Fruit fly (Drosophila melanogaster) whole organism, embryonic: ENCODE measurements around the gene Pex14.

Source experiments
- Asciz ChIP-seq: fragments of 200-800 bp; sonication (Bioruptor generic); optimal IDR thresholded peaks from 2 replicates; lab custom pipeline; 2017; ENCODE audit warnings: missing biosample characterization, mild to moderate bottlenecking, missing genetic modification characterization, missing genetic modification reagents
- Bteb2 ChIP-seq: fragments of 200-800 bp; sonication (Bioruptor generic); optimal IDR thresholded peaks from 2 replicates; lab custom pipeline; 2016; ENCODE audit warnings: missing biosample characterization, missing genetic modification characterization
- CG10431 ChIP-seq: fragments of 200-800 bp; sonication (Bioruptor generic); optimal IDR thresholded peaks from 3 replicates; lab custom pipeline; 2018; ENCODE audit warnings: missing biosample characterization, mild to moderate bottlenecking, missing genetic modification characterization
- CG10654 ChIP-seq: fragments of 200-800 bp; sonication (Bioruptor generic); optimal IDR thresholded peaks from 2 replicates; lab custom pipeline; 2016; ENCODE audit warnings: missing biosample characterization, missing genetic modification characterization
- CG11456 ChIP-seq: fragments of 200-800 bp; sonication (Bioruptor generic); IDR thresholded peaks from 3 replicates; pipeline ENCODE4 v1.3.6; 2022; ENCODE audit warnings: missing biosample characterization, missing genetic modification characterization
- CG1233 ChIP-seq: fragments of 200-800 bp; sonication (Bioruptor generic); optimal IDR thresholded peaks from 4 replicates; lab custom pipeline; 2018; ENCODE audit warnings: missing biosample characterization, mild to moderate bottlenecking, missing genetic modification characterization
- CG12391 ChIP-seq: fragments of 200-800 bp; sonication (Bioruptor generic); optimal IDR thresholded peaks from 3 replicates; lab custom pipeline; 2018; ENCODE audit warnings: missing biosample characterization, mild to moderate bottlenecking, missing genetic modification characterization, moderate library complexity
- CG15479 ChIP-seq: fragments of 200-800 bp; sonication (Bioruptor generic); optimal IDR thresholded peaks from 3 replicates; lab custom pipeline; 2019; ENCODE audit warnings: missing biosample characterization, mild to moderate bottlenecking, missing genetic modification characterization, moderate library complexity
- CG16863 ChIP-seq: fragments of 200-800 bp; sonication (Bioruptor generic); optimal IDR thresholded peaks from 3 replicates; lab custom pipeline; 2016; ENCODE audit warnings: missing biosample characterization, missing genetic modification characterization
- CG17612 ChIP-seq: fragments of 200-800 bp; sonication (Bioruptor generic); IDR thresholded peaks from 2 replicates; pipeline ENCODE4 v1.3.6; 2022; ENCODE audit warnings: missing biosample characterization, missing genetic modification characterization
- CG31388 ChIP-seq: fragments of 200-800 bp; sonication (Bioruptor generic); optimal IDR thresholded peaks from 2 replicates; lab custom pipeline; 2016; ENCODE audit warnings: missing biosample characterization, missing genetic modification characterization
- CG34376 ChIP-seq: fragments of 200-800 bp; sonication (Bioruptor generic); optimal IDR thresholded peaks from 2 replicates; lab custom pipeline; 2018; ENCODE audit warnings: missing biosample characterization, mild to moderate bottlenecking, missing genetic modification characterization
- CG6765 ChIP-seq: fragments of 200-800 bp; sonication (Bioruptor generic); optimal IDR thresholded peaks from 3 replicates; lab custom pipeline; 2017; ENCODE audit warnings: missing biosample characterization, mild to moderate bottlenecking, missing genetic modification characterization
- CG6813 ChIP-seq: fragments of 200-800 bp; sonication (Bioruptor generic); optimal IDR thresholded peaks from 2 replicates; lab custom pipeline; 2017; ENCODE audit warnings: missing biosample characterization, missing genetic modification characterization, mild to moderate bottlenecking, moderate library complexity, missing genetic modification reagents
- CTCF ChIP-seq: fragments of 200-800 bp; sonication (Bioruptor generic); optimal IDR thresholded peaks from 2 replicates; lab custom pipeline; 2017; ENCODE audit warnings: missing biosample characterization, mild to moderate bottlenecking, missing genetic modification characterization, moderate library complexity
- CoRest ChIP-seq: fragments of 200-800 bp; sonication (Bioruptor generic); optimal IDR thresholded peaks from 3 replicates; lab custom pipeline; 2018; ENCODE audit warnings: missing biosample characterization, mild to moderate bottlenecking, missing genetic modification characterization, moderate library complexity
- D ChIP-seq, 2 experiments: fragments of 200-800 bp in 1 of 2; fragments of >200 bp in 1 of 2; sonication (Bioruptor generic) in 1 of 2; optimal IDR thresholded peaks; 2 replicates in 1 of 2; 3 replicates in 1 of 2; lab custom pipeline; 2017; ENCODE audit warnings: mild to moderate bottlenecking in 1 of 2, missing biosample characterization in 1 of 2, missing genetic modification characterization in 1 of 2, missing genetic modification reagents in 1 of 2
- HLH3B ChIP-seq: fragments of 200-800 bp; sonication (Bioruptor generic); IDR thresholded peaks from 2 replicates; pipeline ENCODE4 v1.3.6; 2022; ENCODE audit warnings: missing biosample characterization, missing genetic modification characterization
- HLH54F ChIP-seq: fragments of 200-800 bp; sonication (Bioruptor generic); optimal IDR thresholded peaks from 3 replicates; lab custom pipeline; 2016; ENCODE audit warnings: missing biosample characterization, missing genetic modification characterization
- Lpt ChIP-seq: fragments of >200 bp; optimal IDR thresholded peaks from 2 replicates; lab custom pipeline; 2018; ENCODE audit warnings: missing biosample characterization, missing genetic modification characterization
- NC2α ChIP-seq: fragments of 200-800 bp; sonication (Bioruptor generic); optimal IDR thresholded peaks from 2 replicates; lab custom pipeline; 2016; ENCODE audit warnings: missing biosample characterization, missing genetic modification characterization
- Optix ChIP-seq: fragments of 200-800 bp; sonication (Bioruptor generic); IDR thresholded peaks from 3 replicates; pipeline ENCODE4 v1.3.6; 2022; ENCODE audit warnings: missing biosample characterization, missing genetic modification characterization
- Poxn ChIP-seq: fragments of 200-800 bp; sonication (Bioruptor generic); IDR thresholded peaks from 2 replicates; pipeline ENCODE4 v1.3.6; 2022; ENCODE audit warnings: missing biosample characterization, missing genetic modification characterization
- Sox102F ChIP-seq: fragments of 200-800 bp; sonication (Bioruptor generic); optimal IDR thresholded peaks from 2 replicates; lab custom pipeline; 2018; ENCODE audit warnings: missing biosample characterization, mild to moderate bottlenecking, missing genetic modification characterization, moderate library complexity
- TFAM ChIP-seq: fragments of 200-800 bp; sonication (Bioruptor generic); optimal IDR thresholded peaks from 2 replicates; lab custom pipeline; 2017; ENCODE audit warnings: missing biosample characterization, missing genetic modification characterization, inconsistent platforms
- ac ChIP-seq: fragments of 200-800 bp; sonication (Bioruptor generic); optimal IDR thresholded peaks from 3 replicates; lab custom pipeline; 2017; ENCODE audit warnings: missing biosample characterization, mild to moderate bottlenecking, missing genetic modification characterization
- al ChIP-seq: fragments of 200-800 bp; sonication (Bioruptor generic); IDR thresholded peaks from 2 replicates; pipeline ENCODE4 v1.3.6; 2022; ENCODE audit warnings: missing biosample characterization, missing genetic modification characterization
- ara ChIP-seq: fragments of 200-800 bp; sonication (Bioruptor generic); IDR thresholded peaks from 2 replicates; pipeline ENCODE4 v1.3.6; 2022; ENCODE audit warnings: missing biosample characterization, missing genetic modification characterization
- bab2 ChIP-seq: fragments of 200-800 bp; sonication (Bioruptor generic); optimal IDR thresholded peaks from 2 replicates; lab custom pipeline; 2016; ENCODE audit warnings: missing biosample characterization, missing genetic modification characterization
- bsh ChIP-seq, 2 experiments: fragments of 200-800 bp; sonication (Bioruptor generic); optimal IDR thresholded peaks; 2 replicates each; lab custom pipeline; 2017 to 2018; ENCODE audit warnings: mild to moderate bottlenecking in 2 of 2, missing biosample characterization in 2 of 2, missing genetic modification characterization in 2 of 2, moderate library complexity in 1 of 2
- btn ChIP-seq: fragments of 200-800 bp; sonication (Bioruptor generic); optimal IDR thresholded peaks from 2 replicates; lab custom pipeline; 2016; ENCODE audit warnings: missing biosample characterization, missing genetic modification characterization
- chn ChIP-seq: fragments of 200-800 bp; sonication (Bioruptor generic); optimal IDR thresholded peaks from 2 replicates; lab custom pipeline; 2016; ENCODE audit warnings: missing biosample characterization, missing genetic modification characterization
- fd96Cb ChIP-seq: fragments of 200-800 bp; sonication (Bioruptor generic); optimal IDR thresholded peaks from 2 replicates; lab custom pipeline; 2018; ENCODE audit warnings: missing biosample characterization, mild to moderate bottlenecking, missing genetic modification characterization, moderate library complexity
- inv ChIP-seq: fragments of 200-800 bp; sonication (Bioruptor generic); IDR thresholded peaks from 2 replicates; pipeline ENCODE4 v1.3.6; 2022; ENCODE audit warnings: missing biosample characterization, missing genetic modification characterization; ENCODE audit not compliant: partially characterized antibody
- luna ChIP-seq: fragments of 200-800 bp; sonication (Bioruptor generic); optimal IDR thresholded peaks from 2 replicates; lab custom pipeline; 2016; ENCODE audit warnings: missing biosample characterization, missing genetic modification characterization
- nom ChIP-seq: fragments of 200-800 bp; sonication (Bioruptor generic); optimal IDR thresholded peaks from 2 replicates; lab custom pipeline; 2017; ENCODE audit warnings: missing biosample characterization, missing genetic modification characterization, mild to moderate bottlenecking, moderate library complexity, missing genetic modification reagents
- p53 ChIP-seq: fragments of 200-800 bp; sonication (Bioruptor generic); optimal IDR thresholded peaks from 2 replicates; lab custom pipeline; 2016; ENCODE audit warnings: missing biosample characterization, missing genetic modification characterization
- pnt ChIP-seq: fragments of 200-800 bp; sonication (Bioruptor generic); optimal IDR thresholded peaks from 3 replicates; lab custom pipeline; 2016; ENCODE audit warnings: missing biosample characterization, missing genetic modification characterization
- prd ChIP-seq, 3 experiments: fragments of >200 bp in 2 of 3; fragments of 200-800 bp in 1 of 3; sonication (Bioruptor generic) in 1 of 3; optimal IDR thresholded peaks in 2 of 3; IDR thresholded peaks in 1 of 3; 2 replicates in 2 of 3; 3 replicates in 1 of 3; pipeline versions ENCODE4 v1.3.6 to Lab custom; 2017 to 2022; ENCODE audit warnings: missing biosample characterization in 1 of 3, missing genetic modification characterization in 1 of 3
- sens-2 ChIP-seq: fragments of 200-800 bp; sonication (Bioruptor generic); IDR thresholded peaks from 2 replicates; pipeline ENCODE4 v1.3.6; 2022; ENCODE audit warnings: missing biosample characterization, missing genetic modification characterization
- sisA ChIP-seq: fragments of 200-800 bp; sonication (Bioruptor generic); IDR thresholded peaks from 2 replicates; pipeline ENCODE4 v1.3.6; 2022; ENCODE audit warnings: missing biosample characterization, missing genetic modification characterization
- so ChIP-seq: fragments of 200-800 bp; sonication (Bioruptor generic); IDR thresholded peaks from 3 replicates; pipeline ENCODE4 v1.3.6; 2022; ENCODE audit warnings: missing biosample characterization, missing genetic modification characterization
- sr ChIP-seq: fragments of 200-800 bp; sonication (Bioruptor generic); IDR thresholded peaks from 3 replicates; pipeline ENCODE4 v1.3.6; 2022; ENCODE audit warnings: missing biosample characterization, missing genetic modification characterization
- tap ChIP-seq: fragments of 200-800 bp; optimal IDR thresholded peaks from 3 replicates; lab custom pipeline; 2019; ENCODE audit warnings: missing biosample characterization, mild to moderate bottlenecking, missing genetic modification characterization, moderate library complexity
- toy ChIP-seq: fragments of 200-800 bp; sonication (Bioruptor generic); IDR thresholded peaks from 2 replicates; pipeline ENCODE4 v1.3.6; 2022; ENCODE audit warnings: missing biosample characterization, missing genetic modification characterization
- wek ChIP-seq: fragments of 200-800 bp; sonication (Bioruptor generic); optimal IDR thresholded peaks from 3 replicates; lab custom pipeline; 2018; ENCODE audit warnings: missing biosample characterization, mild to moderate bottlenecking, missing genetic modification characterization, moderate library complexity
- wor ChIP-seq: fragments of 200-800 bp; sonication (Bioruptor generic); IDR thresholded peaks from 2 replicates; pipeline ENCODE4 v1.3.6; 2022; ENCODE audit warnings: missing biosample characterization, missing genetic modification characterization
- z ChIP-seq: fragments of 200-800 bp; sonication (Bioruptor generic); IDR thresholded peaks from 3 replicates; pipeline ENCODE4 v1.3.6; 2022; ENCODE audit warnings: missing biosample characterization, missing genetic modification characterization
- zfh2 ChIP-seq: fragments of 200-800 bp; sonication (Bioruptor generic); optimal IDR thresholded peaks from 2 replicates; lab custom pipeline; 2016; ENCODE audit warnings: missing biosample characterization, missing genetic modification characterization

Pex14 gene

DNA sequence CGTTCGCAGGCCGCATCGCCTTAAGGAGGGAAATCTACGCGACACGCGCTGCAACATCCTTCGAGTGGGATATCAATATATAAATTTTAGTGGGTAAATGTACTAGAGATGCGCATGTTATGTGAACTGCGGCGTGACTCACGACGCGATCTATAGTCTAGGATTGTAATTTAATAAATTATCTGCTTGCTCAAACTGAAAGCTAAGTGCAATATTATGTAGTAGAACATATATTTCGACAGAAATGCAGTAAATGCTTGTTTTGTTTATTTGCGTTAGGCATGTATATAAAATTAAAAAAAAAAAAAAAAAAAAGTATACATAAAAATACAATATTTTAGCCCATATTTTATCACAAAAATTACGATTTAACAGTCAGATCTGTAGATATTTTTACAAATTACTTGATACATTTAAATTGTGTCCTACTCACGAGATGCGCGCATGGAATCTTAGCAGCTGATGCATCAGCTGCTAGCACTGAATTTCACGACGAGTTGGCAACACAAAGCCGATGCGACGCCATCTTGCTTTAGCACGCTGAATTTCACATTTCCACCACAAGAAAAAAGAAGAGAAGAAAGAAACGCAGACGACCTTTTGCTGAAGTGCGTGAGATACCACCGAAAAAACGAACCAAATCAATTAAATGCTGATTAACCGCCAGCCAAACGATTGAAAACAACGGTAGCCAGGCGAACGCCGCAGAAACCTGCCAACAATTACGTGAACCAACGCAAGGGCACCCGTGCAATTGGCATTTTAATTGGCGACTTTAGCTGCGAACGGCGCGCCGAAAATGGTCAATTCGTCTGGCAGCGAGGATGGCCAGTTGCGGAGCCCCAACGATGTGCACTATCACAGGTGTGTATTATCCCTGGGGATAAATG lies 7.4 kb upstream of the Pex14 start, which contains the start of the genes CG4042 and Pitslre (continued):
- TF ChIP-seq prd (optimal IDR thresholded peaks at IDR 0.05; lab: Kevin White, UChicago) (no peak), prd (GFP tag; IDR thresholded peaks at IDR 0.05; lab: Robert Waterston, UW) (no peak), sr (GFP tag; lab: Robert Waterston, UW) (no peak), HLH54F (GFP tag; lab: Kevin White, UChicago) (no peak), CG10431 (GFP tag; lab: Kevin White, UChicago) (peak; percentile 7), CoRest (tag; lab: Kevin White, UChicago) (peak; percentile 26), NC2α (GFP tag; lab: Kevin White, UChicago) (no peak), ara (GFP tag; lab: Robert Waterston, UW) (no peak), al (GFP tag; lab: Robert Waterston, UW) (no peak; the same call in none of the 2 replicates), bsh (GFP tag; optimal IDR thresholded peaks at IDR 0.05; lab: Kevin White, UChicago) (peak in 1 of 2 experiments; percentile 5), CG15479 (GFP tag; lab: Kevin White, UChicago) (no peak), Lpt (GFP tag; lab: Kevin White, UChicago) (no peak), D (optimal IDR thresholded peaks at IDR 0.05; lab: Kevin White, UChicago) (no peak), D (GFP tag; optimal IDR thresholded peaks at IDR 0.05; lab: Kevin White, UChicago) (peak; percentile 28), luna (GFP tag; lab: Kevin White, UChicago) (no peak), CG6765 (no peak), inv (peak; percentile 63), bab2 (GFP tag; lab: Kevin White, UChicago) (no peak), wor (GFP tag; lab: Robert Waterston, UW) (no peak), wek (GFP tag; lab: Kevin White, UChicago) (no peak), Poxn (GFP tag; lab: Robert Waterston, UW) (no peak), CG1233 (no peak), z (GFP tag; lab: Robert Waterston, UW) (no peak), chn (GFP tag; lab: Kevin White, UChicago) (peak; percentile 29), sens-2 (GFP tag; lab: Robert Waterston, UW) (no peak), nom (GFP tag; lab: Kevin White, UChicago) (no peak), CTCF (no peak), CG6813 (no peak), Optix (no peak), CG17612 (GFP tag; lab: Robert Waterston, UW) (no peak), btn (GFP tag; lab: Kevin White, UChicago) (no peak), Bteb2 (GFP tag; lab: Kevin White, UChicago) (no peak), Asciz (GFP tag; lab: Kevin White, UChicago) (peak; percentile 22), ac (no peak), CG10654 (GFP tag; lab: Kevin White, UChicago) (peak; percentile 55), CG12391 (tag; lab: Kevin White, UChicago) (peak; percentile 38), zfh2 (no peak), sisA (GFP tag; lab: Robert Waterston, UW) (peak; percentile 29; the same call in 1 of the 2 replicates), HLH3B (GFP tag; lab: Robert Waterston, UW) (no peak), CG31388 (GFP tag; lab: Kevin White, UChicago) (no peak), toy (no peak), Sox102F (peak; percentile 8), p53 (GFP tag; lab: Kevin White, UChicago) (no peak), TFAM (GFP tag; lab: Kevin White, UChicago) (no peak), so (GFP tag; lab: Robert Waterston, UW) (no peak; the same call in 2 of the 3 replicates), fd96Cb (tag; lab: Kevin White, UChicago) (no peak), CG34376 (GFP tag; lab: Kevin White, UChicago) (no peak), pnt (GFP tag; lab: Kevin White, UChicago) (no peak), tap (tag; lab: Kevin White, UChicago) (peak; percentile 31), CG11456 (GFP tag; lab: Robert Waterston, UW) (no peak), CG16863 (GFP tag; lab: Kevin White, UChicago) (no peak)
